Worm (Caenorhabditis elegans) whole organism, mixed stage, embryonic: ENCODE data around the gene F55A11.1.

Source experiments
- blmp-1 ChIP-seq: fragments of 150-350 bp; optimal IDR thresholded peaks from 2 replicates; lab custom pipeline; 2014; ENCODE audit warnings: missing biosample characterization, missing genetic modification characterization
- cnd-1 ChIP-seq: fragments of 200-800 bp; sonication (Bioruptor generic); optimal IDR thresholded peaks from 2 replicates; lab custom pipeline; 2018; ENCODE audit warnings: mild to moderate bottlenecking, missing genetic modification characterization, missing compliant biosample characterization
- elt-1 ChIP-seq: sonication (generic microtip); optimal IDR thresholded peaks from 2 replicates; lab custom pipeline; 2017; ENCODE audit warnings: missing genetic modification characterization, mild to moderate bottlenecking, missing compliant biosample characterization, antibody characterized with exemption, moderate library complexity, borderline replicate concordance; ENCODE audit not compliant: insufficient read depth
- elt-3 ChIP-seq: fragments of 150-350 bp; optimal IDR thresholded peaks from 2 replicates; lab custom pipeline; 2014; ENCODE audit warnings: missing biosample characterization, missing genetic modification characterization
- lsy-2 ChIP-seq: fragments of 150-350 bp; optimal IDR thresholded peaks from 2 replicates; lab custom pipeline; 2014; ENCODE audit warnings: missing biosample characterization, missing genetic modification characterization
- nhr-237 ChIP-seq: fragments of 150-350 bp; optimal IDR thresholded peaks from 2 replicates; lab custom pipeline; 2014; ENCODE audit warnings: missing biosample characterization, missing genetic modification characterization
- nhr-28 ChIP-seq: fragments of 150-350 bp; optimal IDR thresholded peaks from 2 replicates; lab custom pipeline; 2014; ENCODE audit warnings: missing biosample characterization, missing genetic modification characterization
- pha-4 ChIP-seq: fragments of 150-350 bp; optimal IDR thresholded peaks from 2 replicates; lab custom pipeline; 2018; ENCODE audit warnings: missing biosample characterization, missing genetic modification reagents, missing genetic modification characterization

ce11 chrV:11787742-11788238, 23.6 kb upstream of the F55A11.1 start, which contains the start of gene F55A11.8:
- TF ChIP-seq nhr-237 (tag; lab: Kevin White, UChicago): no peak
- TF ChIP-seq lsy-2 (tag; lab: Kevin White, UChicago): no peak
- no peak for TF ChIP-seq pha-4
- no peak for TF ChIP-seq elt-1
- no peak for TF ChIP-seq nhr-28
- no peak for TF ChIP-seq elt-3 (tag; lab: Kevin White, UChicago)
- TF ChIP-seq cnd-1: no peak
- TF ChIP-seq blmp-1: no peak
